Fruit fly (Drosophila melanogaster): Measurements from ENCODE around the gene brk.

Gene brk

dm6 chrX:7299399-7300355 lies 8.1 kb upstream of the brk start (continued):
- TF ChIP-seq CG33557 (GFP tag; optimal IDR thresholded peaks at IDR 0.05), result no peak
- peak; percentile 72 for TF ChIP-seq dmrt99B (tag; optimal IDR thresholded peaks at IDR 0.05)
- TF ChIP-seq Drgx (GFP tag; IDR thresholded peaks at IDR 0.05), result peak; percentile 61
- TF ChIP-seq tio (GFP tag; optimal IDR thresholded peaks at IDR 0.05), result peak; percentile 17
- TF ChIP-seq CG4730 (GFP tag; IDR thresholded peaks at IDR 0.05), result no peak
- peak; percentile 36 for TF ChIP-seq nerfin-1 (tag; optimal IDR thresholded peaks at IDR 0.05)
- TF ChIP-seq CG3407 (GFP tag; optimal IDR thresholded peaks at IDR 0.05), result peak; percentile 100
- TF ChIP-seq Antp (GFP tag; optimal IDR thresholded peaks at IDR 0.05), result peak; percentile 18
- TF ChIP-seq CG15514 (GFP tag; optimal IDR thresholded peaks at IDR 0.05), result peak; percentile 2
- TF ChIP-seq da (GFP tag; optimal IDR thresholded peaks at IDR 0.05), result no peak
- TF ChIP-seq ranshi (GFP tag; IDR thresholded peaks at IDR 0.05), result no peak
- TF ChIP-seq CG12391 (tag; optimal IDR thresholded peaks at IDR 0.05), result peak; percentile 43
- TF ChIP-seq dysf (GFP tag; IDR thresholded peaks at IDR 0.05), result peak; percentile 72
- TF ChIP-seq B-H2 (GFP tag; optimal IDR thresholded peaks at IDR 0.05), result no peak
- TF ChIP-seq ftz-f1 (GFP tag; optimal IDR thresholded peaks at IDR 0.05), result no peak
- no peak for TF ChIP-seq Vsx1 (GFP tag; optimal IDR thresholded peaks at IDR 0.05)
- TF ChIP-seq lola (GFP tag; optimal IDR thresholded peaks at IDR 0.05), result peak in 1 of 3 experiments; percentile 25
- TF ChIP-seq Gsc (GFP tag; IDR thresholded peaks at IDR 0.05), result no peak
- peak; percentile 19 for TF ChIP-seq pho (GFP tag; optimal IDR thresholded peaks at IDR 0.05)
- no peak for TF ChIP-seq ro (GFP tag; IDR thresholded peaks at IDR 0.05)
- TF ChIP-seq CG11696 (GFP tag; IDR thresholded peaks at IDR 0.05), result no peak
- peak; percentile 94 for TF ChIP-seq grau (tag; optimal IDR thresholded peaks at IDR 0.05)
- TF ChIP-seq vvl (GFP tag; IDR thresholded peaks at IDR 0.05), result peak; percentile 31
- TF ChIP-seq Poxn (GFP tag; IDR thresholded peaks at IDR 0.05), result no peak
- no peak for TF ChIP-seq D (optimal IDR thresholded peaks at IDR 0.05)
- no peak for TF ChIP-seq D (GFP tag; optimal IDR thresholded peaks at IDR 0.05)
- 0 out of 2 replicates have a peak, but pooled peaks have one; percentile 26 for TF ChIP-seq bowl (GFP tag; IDR thresholded peaks at IDR 0.05)
- TF ChIP-seq nmo (GFP tag; optimal IDR thresholded peaks at IDR 0.05), result peak; percentile 48
- TF ChIP-seq CG17359 (tag; optimal IDR thresholded peaks at IDR 0.05), result peak; percentile 43
- peak; percentile 29; the same call in 1 of the 2 replicates for TF ChIP-seq CG10366 (GFP tag; IDR thresholded peaks at IDR 0.05)
- peak; percentile 97 for TF ChIP-seq Med (GFP tag)
- TF ChIP-seq esg (GFP tag; conservative IDR thresholded peaks at IDR 0.05), result peak; percentile 63
- TF ChIP-seq Elba2 (GFP tag; optimal IDR thresholded peaks at IDR 0.05), result no peak
- no peak for TF ChIP-seq CG32772 (GFP tag; IDR thresholded peaks at IDR 0.05)
- peak; percentile 22 for TF ChIP-seq gcm (GFP tag; optimal IDR thresholded peaks at IDR 0.05)
- TF ChIP-seq ash1 (GFP tag; optimal IDR thresholded peaks at IDR 0.05), result no peak
- TF ChIP-seq Pdp1 (GFP tag; optimal IDR thresholded peaks at IDR 0.05), result peak; percentile 7 to 79
- no peak for TF ChIP-seq MESR4 (GFP tag; optimal IDR thresholded peaks at IDR 0.05)
- TF ChIP-seq schlank (tag; optimal IDR thresholded peaks at IDR 0.05), result no peak
- TF ChIP-seq CG8944 (GFP tag; optimal IDR thresholded peaks at IDR 0.05), result peak; percentile 21
- TF ChIP-seq luna (GFP tag; optimal IDR thresholded peaks at IDR 0.05), result no peak
- TF ChIP-seq grn (GFP tag; optimal IDR thresholded peaks at IDR 0.05), result no peak
- TF ChIP-seq klu (GFP tag; IDR thresholded peaks at IDR 0.05), result peak; percentile 32; the same call in 1 of the 2 replicates
- TF ChIP-seq mam (GFP tag; optimal IDR thresholded peaks at IDR 0.05), result peak; percentile 67
- peak; percentile 68 for TF ChIP-seq lab (GFP tag; optimal IDR thresholded peaks at IDR 0.05)
- TF ChIP-seq CG15011 (GFP tag; optimal IDR thresholded peaks at IDR 0.05), result peak; percentile 36
- peak; percentile 25 for TF ChIP-seq Deaf1 (tag; optimal IDR thresholded peaks at IDR 0.05)
- TF ChIP-seq sens (GFP tag), result peak; percentile 88
- TF ChIP-seq toy (GFP tag; IDR thresholded peaks at IDR 0.05), result no peak
